Worm (Caenorhabditis elegans): ENCODE results near the gene C15H9.5.

DNA sequence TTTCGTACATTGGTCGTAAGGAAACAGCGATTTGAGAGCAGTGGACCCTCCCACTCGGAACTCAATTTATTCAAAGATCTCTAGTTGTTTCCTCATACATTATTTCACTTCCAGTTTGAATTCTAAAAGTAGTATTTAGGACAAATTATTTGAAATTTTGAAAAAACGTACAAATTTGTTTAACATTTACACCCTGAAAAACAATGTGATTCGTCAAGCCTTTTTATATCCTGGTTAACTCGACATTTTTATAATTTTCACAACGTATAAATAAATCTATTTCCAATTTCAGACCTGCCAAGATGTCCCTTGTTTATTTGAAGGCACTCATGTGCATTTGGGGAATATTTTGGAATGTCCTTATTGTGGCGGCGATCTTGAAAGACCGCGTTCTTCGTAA is 22.4 kb downstream of the C15H9.5 start, which contains the start of gene C15H9.3:
- TF ChIP-seq unc-62 (GFP tag; optimal IDR thresholded peaks at IDR 0.05) (no peak), gmeb-1 (tag; optimal IDR thresholded peaks at IDR 0.05) (no peak), Y55F3AM.14 (GFP tag; optimal IDR thresholded peaks at IDR 0.05) (no peak), nhr-11 (tag; optimal IDR thresholded peaks at IDR 0.05) (no peak), snpc-4 (tag; optimal IDR thresholded peaks at IDR 0.05) (no peak), ztf-1 (GFP tag; conservative IDR thresholded peaks at IDR 0.05) (no peak), lin-39 (tag; optimal IDR thresholded peaks at IDR 0.05) (no peak), ztf-4 (tag; optimal IDR thresholded peaks at IDR 0.05) (no peak)
